Fruit fly (Drosophila melanogaster) whole organism, embryonic: Measurements from ENCODE around the gene dmrt11E.

Experiments
- Atf3 ChIP-seq: fragments of 200-800 bp; sonication (Bioruptor generic); optimal IDR thresholded peaks from 3 replicates; lab custom pipeline; 2016; ENCODE audit warnings: missing biosample characterization, missing genetic modification characterization
- B-H2 ChIP-seq: fragments of 200-800 bp; sonication (Bioruptor generic); optimal IDR thresholded peaks from 2 replicates; lab custom pipeline; 2018; ENCODE audit warnings: missing biosample characterization, mild to moderate bottlenecking, missing genetic modification characterization
- Blimp-1 ChIP-seq: fragments of 200-800 bp; sonication (Bioruptor generic); optimal IDR thresholded peaks from 3 replicates; lab custom pipeline; 2018; ENCODE audit warnings: missing biosample characterization, missing genetic modification characterization, mild to moderate bottlenecking, moderate library complexity, missing genetic modification reagents
- Bteb2 ChIP-seq: fragments of 200-800 bp; sonication (Bioruptor generic); optimal IDR thresholded peaks from 2 replicates; lab custom pipeline; 2016; ENCODE audit warnings: missing biosample characterization, missing genetic modification characterization
- CG11398 ChIP-seq: fragments of 200-800 bp; sonication (Bioruptor generic); optimal IDR thresholded peaks from 2 replicates; lab custom pipeline; 2016; ENCODE audit warnings: missing biosample characterization, missing genetic modification characterization
- CG12942 ChIP-seq: fragments of 200-800 bp; sonication (Bioruptor generic); optimal IDR thresholded peaks from 3 replicates; lab custom pipeline; 2016; ENCODE audit warnings: missing biosample characterization, missing genetic modification characterization
- CG13287 ChIP-seq: fragments of 200-800 bp; sonication (Bioruptor generic); IDR thresholded peaks from 2 replicates; pipeline ENCODE4 v1.3.6; 2022; ENCODE audit warnings: missing biosample characterization, missing genetic modification characterization; ENCODE audit not compliant: partially characterized antibody
- CG14014 ChIP-seq: fragments of 200-800 bp; sonication (Bioruptor generic); IDR thresholded peaks from 2 replicates; pipeline ENCODE4 v1.3.6; 2022; ENCODE audit warnings: missing biosample characterization, missing genetic modification characterization
- CG15479 ChIP-seq: fragments of 200-800 bp; sonication (Bioruptor generic); optimal IDR thresholded peaks from 3 replicates; lab custom pipeline; 2019; ENCODE audit warnings: missing biosample characterization, mild to moderate bottlenecking, missing genetic modification characterization, moderate library complexity
- CG1647 ChIP-seq: fragments of 200-800 bp; sonication (Bioruptor generic); optimal IDR thresholded peaks from 3 replicates; lab custom pipeline; 2016; ENCODE audit warnings: missing biosample characterization, missing genetic modification characterization
- CG17829 ChIP-seq: fragments of 200-800 bp; optimal IDR thresholded peaks from 2 replicates; lab custom pipeline; 2019; ENCODE audit warnings: missing biosample characterization, mild to moderate bottlenecking, missing genetic modification characterization, moderate library complexity
- CG31365 ChIP-seq: fragments of 200-800 bp; sonication (Bioruptor generic); optimal IDR thresholded peaks from 2 replicates; lab custom pipeline; 2018; ENCODE audit warnings: missing biosample characterization, mild to moderate bottlenecking, missing genetic modification characterization
- CG32767 ChIP-seq: fragments of 200-800 bp; sonication (Bioruptor generic); IDR thresholded peaks from 2 replicates; pipeline ENCODE4 v1.3.6; 2022; ENCODE audit warnings: missing biosample characterization, missing genetic modification characterization
- CG3726 ChIP-seq: fragments of 200-800 bp; sonication (Bioruptor generic); IDR thresholded peaks from 3 replicates; pipeline ENCODE4, ENCODE4 v1.3.6; 2022; ENCODE audit warnings: missing biosample characterization, missing genetic modification characterization
- CG3838 ChIP-seq: fragments of 200-800 bp; sonication (Bioruptor generic); optimal IDR thresholded peaks from 3 replicates; lab custom pipeline; 2016; ENCODE audit warnings: missing biosample characterization, missing genetic modification characterization
- CG42726 ChIP-seq: fragments of 200-800 bp; sonication (Bioruptor generic); IDR thresholded peaks from 2 replicates; pipeline ENCODE4 v1.3.6; 2022; ENCODE audit warnings: missing biosample characterization, missing genetic modification characterization; ENCODE audit not compliant: partially characterized antibody
- CG5180 ChIP-seq: fragments of 200-800 bp; sonication (Bioruptor generic); optimal IDR thresholded peaks from 3 replicates; lab custom pipeline; 2017; ENCODE audit warnings: missing biosample characterization, missing genetic modification characterization, mild to moderate bottlenecking, moderate library complexity, missing genetic modification reagents
- CG7839 ChIP-seq: fragments of 200-800 bp; sonication (Bioruptor generic); optimal IDR thresholded peaks from 3 replicates; lab custom pipeline; 2018; ENCODE audit warnings: missing biosample characterization, mild to moderate bottlenecking, missing genetic modification characterization, moderate library complexity
- CG7928 ChIP-seq: fragments of 200-800 bp; sonication (Bioruptor generic); optimal IDR thresholded peaks from 2 replicates; lab custom pipeline; 2017; ENCODE audit warnings: missing biosample characterization, mild to moderate bottlenecking, missing genetic modification characterization
- CG9932 ChIP-seq: fragments of 200-800 bp; sonication (Bioruptor generic); IDR thresholded peaks from 2 replicates; pipeline ENCODE4 v1.3.6; 2022; ENCODE audit warnings: missing biosample characterization, missing genetic modification characterization
- Chrac-16 ChIP-seq: fragments of 200-800 bp; sonication (Bioruptor generic); optimal IDR thresholded peaks from 3 replicates; lab custom pipeline; 2016; ENCODE audit warnings: missing biosample characterization, missing genetic modification characterization
- Dip3 ChIP-seq: fragments of 200-800 bp; sonication (Bioruptor generic); optimal IDR thresholded peaks from 3 replicates; lab custom pipeline; 2016; ENCODE audit warnings: missing biosample characterization, missing genetic modification characterization
- Drgx ChIP-seq: fragments of 200-800 bp; sonication (Bioruptor generic); IDR thresholded peaks from 2 replicates; pipeline ENCODE4 v1.3.6; 2022; ENCODE audit warnings: missing biosample characterization, missing genetic modification characterization
- HmgD ChIP-seq: fragments of 200-800 bp; sonication (Bioruptor generic); optimal IDR thresholded peaks from 3 replicates; lab custom pipeline; 2016; ENCODE audit warnings: missing biosample characterization, missing genetic modification characterization
- MESR4 ChIP-seq: fragments of 200-800 bp; sonication (Bioruptor generic); optimal IDR thresholded peaks from 2 replicates; lab custom pipeline; 2018; ENCODE audit warnings: missing biosample characterization, mild to moderate bottlenecking, missing genetic modification characterization, moderate library complexity
- Meics ChIP-seq: fragments of 200-800 bp; sonication (Bioruptor generic); optimal IDR thresholded peaks from 2 replicates; lab custom pipeline; 2017; ENCODE audit warnings: missing biosample characterization, mild to moderate bottlenecking, missing genetic modification characterization
- Mes4 ChIP-seq: fragments of 200-800 bp; sonication (Bioruptor generic); optimal IDR thresholded peaks from 2 replicates; lab custom pipeline; 2016; ENCODE audit warnings: missing biosample characterization, missing genetic modification characterization
- Myb ChIP-seq: fragments of 200-800 bp; sonication (Bioruptor generic); optimal IDR thresholded peaks from 2 replicates; lab custom pipeline; 2016; ENCODE audit warnings: missing biosample characterization, missing genetic modification characterization
- Sox100B ChIP-seq: fragments of 200-800 bp; sonication (Bioruptor generic); optimal IDR thresholded peaks from 3 replicates; lab custom pipeline; 2018; ENCODE audit warnings: missing biosample characterization, mild to moderate bottlenecking, missing genetic modification characterization
- Sox102F ChIP-seq: fragments of 200-800 bp; sonication (Bioruptor generic); optimal IDR thresholded peaks from 2 replicates; lab custom pipeline; 2018; ENCODE audit warnings: missing biosample characterization, mild to moderate bottlenecking, missing genetic modification characterization, moderate library complexity
- Vsx1 ChIP-seq: fragments of 200-800 bp; sonication (Bioruptor generic); optimal IDR thresholded peaks from 2 replicates; lab custom pipeline; 2017; ENCODE audit warnings: missing biosample characterization, mild to moderate bottlenecking, missing genetic modification characterization, missing genetic modification reagents
- Xbp1 ChIP-seq: fragments of 200-800 bp; sonication (Bioruptor generic); optimal IDR thresholded peaks from 3 replicates; lab custom pipeline; 2016; ENCODE audit warnings: missing biosample characterization, mild to moderate bottlenecking, missing genetic modification characterization
- ac ChIP-seq: fragments of 200-800 bp; sonication (Bioruptor generic); optimal IDR thresholded peaks from 3 replicates; lab custom pipeline; 2017; ENCODE audit warnings: missing biosample characterization, mild to moderate bottlenecking, missing genetic modification characterization
- chn ChIP-seq: fragments of 200-800 bp; sonication (Bioruptor generic); optimal IDR thresholded peaks from 2 replicates; lab custom pipeline; 2016; ENCODE audit warnings: missing biosample characterization, missing genetic modification characterization
- ewg ChIP-seq: fragments of 200-800 bp; sonication (Bioruptor generic); optimal IDR thresholded peaks from 3 replicates; lab custom pipeline; 2017; ENCODE audit warnings: mild to moderate bottlenecking, missing biosample characterization, missing genetic modification reagents, missing genetic modification characterization
- grau ChIP-seq: fragments of 200-800 bp; optimal IDR thresholded peaks from 3 replicates; lab custom pipeline; 2019; ENCODE audit warnings: missing biosample characterization, mild to moderate bottlenecking, missing genetic modification characterization, moderate library complexity
- grn ChIP-seq: fragments of 200-800 bp; sonication (Bioruptor generic); optimal IDR thresholded peaks from 3 replicates; lab custom pipeline; 2017; ENCODE audit warnings: missing biosample characterization, missing genetic modification characterization
- gro ChIP-seq: fragments of 200-800 bp; sonication (Bioruptor generic); optimal IDR thresholded peaks from 2 replicates; lab custom pipeline; 2016; ENCODE audit warnings: missing biosample characterization, missing genetic modification characterization
- hbn ChIP-seq: fragments of 200-800 bp; sonication (Bioruptor generic); IDR thresholded peaks from 2 replicates; pipeline ENCODE4 v1.3.6; 2022; ENCODE audit warnings: missing biosample characterization, missing genetic modification characterization; ENCODE audit not compliant: partially characterized antibody
- mam ChIP-seq: fragments of 200-800 bp; sonication (Bioruptor generic); optimal IDR thresholded peaks from 3 replicates; lab custom pipeline; 2016; ENCODE audit warnings: missing biosample characterization, missing genetic modification characterization
- odd ChIP-seq: fragments of 200-800 bp; sonication (Bioruptor generic); optimal IDR thresholded peaks from 2 replicates; lab custom pipeline; 2017; ENCODE audit warnings: missing biosample characterization, mild to moderate bottlenecking, missing genetic modification characterization
- onecut ChIP-seq: fragments of 200-800 bp; sonication (Bioruptor generic); IDR thresholded peaks from 2 replicates; pipeline ENCODE4 v1.3.6; 2022; ENCODE audit warnings: missing biosample characterization, missing genetic modification characterization
- pzg ChIP-seq: fragments of 200-800 bp; sonication (Bioruptor generic); optimal IDR thresholded peaks from 3 replicates; lab custom pipeline; 2018; ENCODE audit warnings: missing biosample characterization, mild to moderate bottlenecking, missing genetic modification characterization, moderate library complexity
- rib ChIP-seq: fragments of 200-800 bp; sonication (Bioruptor generic); IDR thresholded peaks from 2 replicates; pipeline ENCODE4 v1.3.6; 2022; ENCODE audit warnings: missing biosample characterization, missing genetic modification characterization
- sim ChIP-seq: fragments of 200-800 bp; sonication (Bioruptor generic); IDR thresholded peaks from 2 replicates; pipeline ENCODE4 v1.3.6; 2022; ENCODE audit warnings: missing biosample characterization, missing genetic modification characterization
- sob ChIP-seq: fragments of 200-800 bp; sonication (Bioruptor generic); IDR thresholded peaks from 2 replicates; pipeline ENCODE4 v1.3.6; 2022; ENCODE audit warnings: missing biosample characterization, missing genetic modification characterization
- tx ChIP-seq: fragments of 200-800 bp; sonication (Bioruptor generic); optimal IDR thresholded peaks from 2 replicates; lab custom pipeline; 2016; ENCODE audit warnings: missing biosample characterization, missing genetic modification characterization
- yki ChIP-seq: fragments of >200 bp; optimal IDR thresholded peaks from 3 replicates; lab custom pipeline; 2018
- zf30C ChIP-seq: fragments of 200-800 bp; sonication (Bioruptor generic); optimal IDR thresholded peaks from 3 replicates; lab custom pipeline; 2018; ENCODE audit warnings: missing biosample characterization, mild to moderate bottlenecking, missing genetic modification characterization
- zfh2 ChIP-seq: fragments of 200-800 bp; sonication (Bioruptor generic); optimal IDR thresholded peaks from 2 replicates; lab custom pipeline; 2016; ENCODE audit warnings: missing biosample characterization, missing genetic modification characterization

Gene dmrt11E

dm6 chrX:13334434-13335146 is 33.4 kb upstream of the dmrt11E start (continued):
- TF ChIP-seq chn (no peak), sim (GFP tag; lab: Robert Waterston, UW) (no peak), HmgD (GFP tag; lab: Kevin White, UChicago) (peak; percentile 33), CG15479 (GFP tag; lab: Kevin White, UChicago) (no peak), Sox100B (GFP tag; lab: Kevin White, UChicago) (no peak), Drgx (GFP tag; lab: Robert Waterston, UW) (peak; percentile 14; the same call in 1 of the 2 replicates), Sox102F (GFP tag; lab: Kevin White, UChicago) (no peak), hbn (GFP tag; lab: Robert Waterston, UW) (no peak), CG3838 (GFP tag; lab: Kevin White, UChicago) (no peak), Vsx1 (no peak), CG3726 (no peak), CG12942 (peak; percentile 33), B-H2 (GFP tag; lab: Kevin White, UChicago) (no peak), ac (GFP tag; lab: Kevin White, UChicago) (no peak), CG42726 (GFP tag; lab: Robert Waterston, UW) (no peak), CG7928 (GFP tag; lab: Kevin White, UChicago) (peak; percentile 92), Mes4 (GFP tag; lab: Kevin White, UChicago) (peak; percentile 5), onecut (no peak), pzg (GFP tag; lab: Kevin White, UChicago) (peak; percentile 81), gro (GFP tag; lab: Kevin White, UChicago) (peak; percentile 58), CG13287 (GFP tag; lab: Robert Waterston, UW) (peak; percentile 38; the same call in 1 of the 2 replicates), CG1647 (GFP tag; lab: Kevin White, UChicago) (peak; percentile 14), Blimp-1 (no peak), Atf3 (GFP tag; lab: Kevin White, UChicago) (no peak), ewg (GFP tag; lab: Kevin White, UChicago) (no peak), Chrac-16 (peak; percentile 21), CG5180 (no peak), CG32767 (no peak), Meics (no peak), Bteb2 (GFP tag; lab: Kevin White, UChicago) (peak; percentile 24), mam (GFP tag; lab: Kevin White, UChicago) (peak; percentile 47), zfh2 (GFP tag; lab: Kevin White, UChicago) (peak; percentile 46), grn (GFP tag; lab: Kevin White, UChicago) (peak; percentile 85), CG11398 (GFP tag; lab: Kevin White, UChicago) (peak; percentile 52), Xbp1 (GFP tag; lab: Kevin White, UChicago) (peak; percentile 41), CG17829 (tag; lab: Kevin White, UChicago) (peak; percentile 15), CG31365 (tag; lab: Kevin White, UChicago) (peak; percentile 18), odd (GFP tag; lab: Kevin White, UChicago) (no peak), Dip3 (GFP tag; lab: Kevin White, UChicago) (peak; percentile 51), CG7839 (tag; lab: Kevin White, UChicago) (peak; percentile 5), yki (lab: Kevin White, UChicago) (no peak), zf30C (no peak), tx (GFP tag; lab: Kevin White, UChicago) (no peak), MESR4 (no peak), sob (peak; percentile 65), CG9932 (GFP tag; lab: Robert Waterston, UW) (peak; percentile 70), CG14014 (GFP tag; lab: Robert Waterston, UW) (peak; percentile 37; the same call in 1 of the 2 replicates), grau (tag; lab: Kevin White, UChicago) (peak; percentile 9), rib (GFP tag; lab: Robert Waterston, UW) (no peak), Myb (peak; percentile 96)
